Fruit fly (Drosophila melanogaster) whole organism, embryonic: ENCODE results near the gene Wbp2.
A peak's percentile ranks its signal among the peaks of the same experiment; 100 is the strongest.

Experiments used
- CG10274 ChIP-seq: fragments of 200-800 bp; sonication (Bioruptor generic); optimal IDR thresholded peaks from 3 replicates; lab custom pipeline; 2017; ENCODE audit warnings: missing biosample characterization, mild to moderate bottlenecking, missing genetic modification characterization
- CG10366 ChIP-seq: fragments of 200-800 bp; sonication (Bioruptor generic); IDR thresholded peaks from 2 replicates; pipeline ENCODE4 v1.3.6; 2022; ENCODE audit warnings: missing biosample characterization, missing genetic modification characterization
- CG10959 ChIP-seq: fragments of 200-800 bp; sonication (Bioruptor generic); IDR thresholded peaks from 2 replicates; pipeline ENCODE4 v1.3.6; 2022; ENCODE audit warnings: missing biosample characterization, missing genetic modification characterization
- CG10979 ChIP-seq: fragments of 200-800 bp; sonication (Bioruptor generic); optimal IDR thresholded peaks from 2 replicates; lab custom pipeline; 2018; ENCODE audit warnings: missing biosample characterization, mild to moderate bottlenecking, missing genetic modification characterization, moderate library complexity
- CG12155 ChIP-seq: fragments of 200-800 bp; sonication (Bioruptor generic); optimal IDR thresholded peaks from 3 replicates; lab custom pipeline; 2016; ENCODE audit warnings: missing biosample characterization, missing genetic modification characterization
- CG12744 ChIP-seq: fragments of 200-800 bp; sonication (Bioruptor generic); optimal IDR thresholded peaks from 2 replicates; lab custom pipeline; 2016; ENCODE audit warnings: missing biosample characterization, missing genetic modification characterization
- CG14667 ChIP-seq: fragments of 200-800 bp; sonication (Bioruptor generic); IDR thresholded peaks from 2 replicates; pipeline ENCODE4 v1.3.6; 2022; ENCODE audit warnings: missing biosample characterization, missing genetic modification characterization
- CG14710 ChIP-seq: fragments of 200-800 bp; sonication (Bioruptor generic); optimal IDR thresholded peaks from 3 replicates; lab custom pipeline; 2019; ENCODE audit warnings: missing biosample characterization, mild to moderate bottlenecking, missing genetic modification characterization, moderate library complexity
- CG17361 ChIP-seq: fragments of 200-800 bp; sonication (Bioruptor generic); IDR thresholded peaks from 3 replicates; pipeline ENCODE4 v1.3.6; 2022; ENCODE audit warnings: missing biosample characterization, missing genetic modification characterization
- CG31365 ChIP-seq: fragments of 200-800 bp; sonication (Bioruptor generic); optimal IDR thresholded peaks from 2 replicates; lab custom pipeline; 2018; ENCODE audit warnings: missing biosample characterization, mild to moderate bottlenecking, missing genetic modification characterization
- CG33557 ChIP-seq: fragments of 200-800 bp; sonication (Bioruptor generic); optimal IDR thresholded peaks from 2 replicates; lab custom pipeline; 2019; ENCODE audit warnings: missing biosample characterization, mild to moderate bottlenecking, missing genetic modification characterization, moderate library complexity
- CG3407 ChIP-seq: fragments of 200-800 bp; sonication (Bioruptor generic); optimal IDR thresholded peaks from 2 replicates; lab custom pipeline; 2018; ENCODE audit warnings: missing biosample characterization, mild to moderate bottlenecking, missing genetic modification characterization
- CG34376 ChIP-seq: fragments of 200-800 bp; sonication (Bioruptor generic); optimal IDR thresholded peaks from 2 replicates; lab custom pipeline; 2018; ENCODE audit warnings: missing biosample characterization, mild to moderate bottlenecking, missing genetic modification characterization
- CG4820 ChIP-seq: fragments of 200-800 bp; sonication (Bioruptor generic); optimal IDR thresholded peaks from 3 replicates; lab custom pipeline; 2016; ENCODE audit warnings: missing biosample characterization, missing genetic modification characterization
- CG6175 ChIP-seq: fragments of 200-800 bp; sonication (Bioruptor generic); IDR thresholded peaks from 3 replicates; pipeline ENCODE4 v1.3.6; 2022; ENCODE audit warnings: missing biosample characterization, missing genetic modification characterization
- CG7556 ChIP-seq: fragments of 200-800 bp; sonication (Bioruptor generic); optimal IDR thresholded peaks from 2 replicates; lab custom pipeline; 2017; ENCODE audit warnings: missing biosample characterization, mild to moderate bottlenecking, missing genetic modification characterization
- CG8089 ChIP-seq: fragments of 200-800 bp; sonication (Bioruptor generic); optimal IDR thresholded peaks from 3 replicates; lab custom pipeline; 2016; ENCODE audit warnings: missing biosample characterization, missing genetic modification characterization
- CG9609 ChIP-seq: fragments of 200-800 bp; sonication (Bioruptor generic); optimal IDR thresholded peaks from 3 replicates; lab custom pipeline; 2016; ENCODE audit warnings: missing biosample characterization, missing genetic modification characterization
- CG9817 ChIP-seq: fragments of 200-800 bp; sonication (Bioruptor generic); optimal IDR thresholded peaks from 2 replicates; lab custom pipeline; 2018; ENCODE audit warnings: missing biosample characterization, mild to moderate bottlenecking, missing genetic modification characterization, moderate library complexity
- CG9876 ChIP-seq: fragments of 200-800 bp; sonication (Bioruptor generic); optimal IDR thresholded peaks from 2 replicates; lab custom pipeline; 2016; ENCODE audit warnings: missing biosample characterization, missing genetic modification characterization
- D19B ChIP-seq: fragments of 200-800 bp; sonication (Bioruptor generic); optimal IDR thresholded peaks from 2 replicates; lab custom pipeline; 2017; ENCODE audit warnings: missing biosample characterization, mild to moderate bottlenecking, missing genetic modification characterization
- Dad ChIP-seq: fragments of 200-800 bp; sonication (Bioruptor generic); optimal IDR thresholded peaks from 3 replicates; lab custom pipeline; 2016; ENCODE audit warnings: missing biosample characterization, missing genetic modification characterization
- E2f1 ChIP-seq: fragments of 200-800 bp; sonication (Bioruptor generic); IDR thresholded peaks from 2 replicates; pipeline ENCODE4 v1.3.6; 2022; ENCODE audit warnings: missing biosample characterization, missing genetic modification characterization
- Fer1 ChIP-seq: fragments of 200-800 bp; sonication (Bioruptor generic); optimal IDR thresholded peaks from 2 replicates; lab custom pipeline; 2017; ENCODE audit warnings: missing biosample characterization, mild to moderate bottlenecking, missing genetic modification characterization
- HHEX ChIP-seq: fragments of 200-800 bp; sonication (Bioruptor generic); optimal IDR thresholded peaks from 3 replicates; lab custom pipeline; 2017; ENCODE audit warnings: missing biosample characterization, mild to moderate bottlenecking, missing genetic modification characterization, missing genetic modification reagents
- Kr ChIP-seq: fragments of 200-800 bp; sonication (Bioruptor generic); optimal IDR thresholded peaks from 2 replicates; lab custom pipeline; 2017; ENCODE audit warnings: missing biosample characterization, mild to moderate bottlenecking, missing genetic modification characterization
- Med ChIP-seq: fragments of 200-800 bp; sonication (Bioruptor generic); peaks from one replicate; lab custom pipeline; 2016; ENCODE audit warnings: missing biosample characterization, missing genetic modification characterization, mild to moderate bottlenecking, inconsistent platforms, moderate library complexity
- Mes4 ChIP-seq: fragments of 200-800 bp; sonication (Bioruptor generic); optimal IDR thresholded peaks from 2 replicates; lab custom pipeline; 2016; ENCODE audit warnings: missing biosample characterization, missing genetic modification characterization
- Opbp ChIP-seq: fragments of 200-800 bp; sonication (Bioruptor generic); IDR thresholded peaks from 3 replicates; pipeline ENCODE4 v1.3.6; 2022; ENCODE audit warnings: missing biosample characterization, missing genetic modification characterization; ENCODE audit not compliant: partially characterized antibody
- YL-1 ChIP-seq: fragments of 200-800 bp; sonication (Bioruptor generic); optimal IDR thresholded peaks from 3 replicates; lab custom pipeline; 2017; ENCODE audit warnings: missing biosample characterization, mild to moderate bottlenecking, missing genetic modification characterization
- amos ChIP-seq: fragments of 200-800 bp; sonication (Bioruptor generic); IDR thresholded peaks from 2 replicates; pipeline ENCODE4 v1.3.6; 2022; ENCODE audit warnings: missing biosample characterization, missing genetic modification characterization; ENCODE audit not compliant: partially characterized antibody
- crol ChIP-seq: fragments of 200-800 bp; sonication (Bioruptor generic); IDR thresholded peaks from 2 replicates; pipeline ENCODE4 v1.3.6; 2022; ENCODE audit warnings: missing biosample characterization, missing genetic modification characterization
- disco-r ChIP-seq: fragments of 200-800 bp; sonication (Bioruptor generic); optimal IDR thresholded peaks from 2 replicates; lab custom pipeline; 2016; ENCODE audit warnings: missing biosample characterization, missing genetic modification characterization
- dm ChIP-seq: fragments of 200-800 bp; sonication (Bioruptor generic); optimal IDR thresholded peaks from 3 replicates; lab custom pipeline; 2016; ENCODE audit warnings: missing biosample characterization, missing genetic modification characterization
- en ChIP-seq: fragments of 200-800 bp; sonication (Bioruptor generic); optimal IDR thresholded peaks from 2 replicates; lab custom pipeline; 2016; ENCODE audit warnings: missing biosample characterization, missing genetic modification characterization
- ewg ChIP-seq: fragments of 200-800 bp; sonication (Bioruptor generic); optimal IDR thresholded peaks from 3 replicates; lab custom pipeline; 2017; ENCODE audit warnings: mild to moderate bottlenecking, missing biosample characterization, missing genetic modification reagents, missing genetic modification characterization
- fd3F ChIP-seq: fragments of 200-800 bp; sonication (Bioruptor generic); optimal IDR thresholded peaks from 2 replicates; lab custom pipeline; 2018; ENCODE audit warnings: missing biosample characterization, mild to moderate bottlenecking, missing genetic modification characterization, moderate library complexity
- gce ChIP-seq: fragments of 200-800 bp; sonication (Bioruptor generic); IDR thresholded peaks from 3 replicates; pipeline ENCODE4 v1.3.6; 2022; ENCODE audit warnings: missing biosample characterization, missing genetic modification characterization
- jing ChIP-seq: fragments of 200-800 bp; sonication (Bioruptor generic); optimal IDR thresholded peaks from 2 replicates; lab custom pipeline; 2018; ENCODE audit warnings: missing biosample characterization, mild to moderate bottlenecking, missing genetic modification characterization
- lab ChIP-seq: fragments of 200-800 bp; sonication (Bioruptor generic); optimal IDR thresholded peaks from 3 replicates; lab custom pipeline; 2017; ENCODE audit warnings: missing biosample characterization, missing genetic modification characterization, mild to moderate bottlenecking, moderate library complexity, missing genetic modification reagents
- org-1 ChIP-seq: fragments of 200-800 bp; sonication (Bioruptor generic); optimal IDR thresholded peaks from 2 replicates; lab custom pipeline; 2017; ENCODE audit warnings: missing biosample characterization, missing genetic modification characterization
- pan ChIP-seq, 4 experiments: fragments of >200 bp in 3 of 4; fragments of 200-800 bp in 1 of 4; sonication (Bioruptor generic) in 1 of 4; optimal IDR thresholded peaks in 3 of 4; IDR thresholded peaks in 1 of 4; 2 replicates each; pipeline versions ENCODE4 v1.3.6 to Lab custom; 2017 to 2022; ENCODE audit warnings: missing biosample characterization in 2 of 4, missing genetic modification characterization in 2 of 4, mixed read lengths in 1 of 4
- peb ChIP-seq: fragments of 200-800 bp; sonication (Bioruptor generic); IDR thresholded peaks from 2 replicates; pipeline ENCODE4 v1.3.6; 2022; ENCODE audit warnings: missing biosample characterization, missing genetic modification characterization
- pros ChIP-seq: fragments of 200-800 bp; sonication (Bioruptor generic); optimal IDR thresholded peaks from 3 replicates; lab custom pipeline; 2019; ENCODE audit warnings: missing biosample characterization, mild to moderate bottlenecking, missing genetic modification characterization, moderate library complexity
- ro ChIP-seq: fragments of 200-800 bp; sonication (Bioruptor generic); IDR thresholded peaks from 2 replicates; pipeline ENCODE4 v1.3.6; 2022; ENCODE audit warnings: missing biosample characterization, missing genetic modification characterization
- sim ChIP-seq: fragments of 200-800 bp; sonication (Bioruptor generic); IDR thresholded peaks from 2 replicates; pipeline ENCODE4 v1.3.6; 2022; ENCODE audit warnings: missing biosample characterization, missing genetic modification characterization
- sqz ChIP-seq: fragments of 200-800 bp; sonication (Bioruptor generic); optimal IDR thresholded peaks from 3 replicates; lab custom pipeline; 2018; ENCODE audit warnings: missing biosample characterization, mild to moderate bottlenecking, missing genetic modification characterization
- tup ChIP-seq: fragments of 200-800 bp; sonication (Bioruptor generic); optimal IDR thresholded peaks from 2 replicates; lab custom pipeline; 2016; ENCODE audit warnings: missing biosample characterization, mild to moderate bottlenecking, missing genetic modification characterization, moderate library complexity

The Wbp2 gene

dm6 chr3L:12835511-12836479 lies 14.2 kb upstream of the Wbp2 start (continued):
- TF ChIP-seq sim (GFP tag; lab: Robert Waterston, UW) (no peak), CG9876 (no peak), disco-r (GFP tag; lab: Kevin White, UChicago) (no peak), ro (GFP tag; lab: Robert Waterston, UW) (no peak), Med (GFP tag; lab: Kevin White, UChicago) (peak; percentile 77), CG34376 (GFP tag; lab: Kevin White, UChicago) (peak; percentile 56), fd3F (GFP tag; lab: Kevin White, UChicago) (no peak), CG10366 (GFP tag; lab: Robert Waterston, UW) (no peak), en (no peak), CG10959 (GFP tag; lab: Robert Waterston, UW) (no peak), ewg (GFP tag; lab: Kevin White, UChicago) (no peak), Mes4 (GFP tag; lab: Kevin White, UChicago) (no peak), CG31365 (tag; lab: Kevin White, UChicago) (no peak), jing (GFP tag; lab: Kevin White, UChicago) (no peak), HHEX (peak; percentile 0), D19B (GFP tag; lab: Kevin White, UChicago) (no peak), CG10979 (tag; lab: Kevin White, UChicago) (no peak), pros (GFP tag; lab: Kevin White, UChicago) (no peak), CG14710 (tag; lab: Kevin White, UChicago) (no peak), gce (GFP tag; lab: Robert Waterston, UW) (no peak), CG6175 (GFP tag; lab: Robert Waterston, UW) (no peak), org-1 (GFP tag; lab: Kevin White, UChicago) (no peak), Fer1 (peak; percentile 7), dm (GFP tag; lab: Kevin White, UChicago) (no peak), CG3407 (GFP tag; lab: Kevin White, UChicago) (peak; percentile 4), pan (optimal IDR thresholded peaks at IDR 0.05; lab: Kevin White, UChicago) (no peak), pan (GFP tag; optimal IDR thresholded peaks at IDR 0.05 in 1 of 2, IDR thresholded peaks at IDR 0.05 in 1 of 2) (no peak), E2f1 (GFP tag; lab: Robert Waterston, UW) (no peak), CG12155 (GFP tag; lab: Kevin White, UChicago) (no peak), crol (no peak), CG9609 (GFP tag; lab: Kevin White, UChicago) (no peak), CG17361 (GFP tag; lab: Robert Waterston, UW) (no peak), CG12744 (GFP tag; lab: Kevin White, UChicago) (no peak), tup (no peak), CG8089 (GFP tag; lab: Kevin White, UChicago) (no peak), sqz (no peak), Kr (GFP tag; lab: Kevin White, UChicago) (no peak), CG10274 (GFP tag; lab: Kevin White, UChicago) (no peak), CG14667 (no peak), Dad (GFP tag; lab: Kevin White, UChicago) (no peak), CG9817 (no peak), CG7556 (GFP tag; lab: Kevin White, UChicago) (no peak), YL-1 (GFP tag; lab: Kevin White, UChicago) (no peak), Opbp (GFP tag; lab: Robert Waterston, UW) (no peak), peb (no peak), amos (no peak), CG4820 (GFP tag; lab: Kevin White, UChicago) (no peak), lab (peak; percentile 80), CG33557 (GFP tag; lab: Kevin White, UChicago) (peak; percentile 45)
